Fruit fly (Drosophila melanogaster) whole organism, embryonic: ENCODE results near the gene CG14561.

Experiments
- Abd-B ChIP-seq: fragments of 200-800 bp; sonication (Bioruptor generic); optimal IDR thresholded peaks from 2 replicates; lab custom pipeline; 2018; ENCODE audit warnings: missing biosample characterization, mild to moderate bottlenecking, missing genetic modification characterization, moderate library complexity
- Ada2b ChIP-seq: fragments of 200-800 bp; sonication (Bioruptor generic); IDR thresholded peaks from 2 replicates; pipeline ENCODE4 v1.3.6; 2022; ENCODE audit warnings: missing biosample characterization, missing genetic modification characterization
- CG10209 ChIP-seq: fragments of 200-800 bp; sonication (Bioruptor generic); optimal IDR thresholded peaks from 3 replicates; lab custom pipeline; 2017; ENCODE audit warnings: missing biosample characterization, mild to moderate bottlenecking, missing genetic modification characterization, missing genetic modification reagents
- CG1832 ChIP-seq: fragments of 200-800 bp; sonication (Bioruptor generic); optimal IDR thresholded peaks from 2 replicates; lab custom pipeline; 2017; ENCODE audit warnings: missing biosample characterization, mild to moderate bottlenecking, missing genetic modification characterization, inconsistent platforms
- CG2116 ChIP-seq: fragments of 200-800 bp; sonication (Bioruptor generic); optimal IDR thresholded peaks from 3 replicates; lab custom pipeline; 2018; ENCODE audit warnings: missing biosample characterization, mild to moderate bottlenecking, missing genetic modification characterization
- CG30020 ChIP-seq: fragments of 200-800 bp; optimal IDR thresholded peaks from 2 replicates; lab custom pipeline; 2019; ENCODE audit warnings: missing biosample characterization, mild to moderate bottlenecking, missing genetic modification characterization, moderate library complexity
- CG31224 ChIP-seq: fragments of 200-800 bp; sonication (Bioruptor generic); IDR thresholded peaks from 2 replicates; pipeline ENCODE4 v1.3.6; 2022; ENCODE audit warnings: missing biosample characterization, missing genetic modification characterization
- CG31441 ChIP-seq: fragments of 200-800 bp; sonication (Bioruptor generic); IDR thresholded peaks from 2 replicates; pipeline ENCODE4 v1.3.6; 2022; ENCODE audit warnings: missing biosample characterization, missing genetic modification characterization
- CG32532 ChIP-seq: fragments of 200-800 bp; sonication (Bioruptor generic); IDR thresholded peaks from 2 replicates; pipeline ENCODE4 v1.3.6; 2022; ENCODE audit warnings: missing biosample characterization, missing genetic modification characterization
- CG3281 ChIP-seq: fragments of 200-800 bp; sonication (Bioruptor generic); optimal IDR thresholded peaks from 3 replicates; lab custom pipeline; 2017; ENCODE audit warnings: missing biosample characterization, mild to moderate bottlenecking, missing genetic modification characterization
- CG33213 ChIP-seq: fragments of 200-800 bp; sonication (Bioruptor generic); optimal IDR thresholded peaks from 3 replicates; lab custom pipeline; 2016; ENCODE audit warnings: missing biosample characterization, missing genetic modification characterization
- CG34224 ChIP-seq: fragments of 200-800 bp; sonication (Bioruptor generic); IDR thresholded peaks from 3 replicates; pipeline ENCODE4 v1.3.6; 2022; ENCODE audit warnings: missing biosample characterization, missing genetic modification characterization; ENCODE audit not compliant: partially characterized antibody
- CG34376 ChIP-seq: fragments of 200-800 bp; sonication (Bioruptor generic); optimal IDR thresholded peaks from 2 replicates; lab custom pipeline; 2018; ENCODE audit warnings: missing biosample characterization, mild to moderate bottlenecking, missing genetic modification characterization
- CG42726 ChIP-seq: fragments of 200-800 bp; sonication (Bioruptor generic); IDR thresholded peaks from 2 replicates; pipeline ENCODE4 v1.3.6; 2022; ENCODE audit warnings: missing biosample characterization, missing genetic modification characterization; ENCODE audit not compliant: partially characterized antibody
- CG6791 ChIP-seq: fragments of 200-800 bp; sonication (Bioruptor generic); IDR thresholded peaks from 3 replicates; pipeline ENCODE4 v1.3.6; 2022; ENCODE audit warnings: missing biosample characterization, missing genetic modification characterization; ENCODE audit not compliant: partially characterized antibody
- CG6813 ChIP-seq: fragments of 200-800 bp; sonication (Bioruptor generic); optimal IDR thresholded peaks from 2 replicates; lab custom pipeline; 2017; ENCODE audit warnings: missing biosample characterization, missing genetic modification characterization, mild to moderate bottlenecking, moderate library complexity, missing genetic modification reagents
- CG7963 ChIP-seq: fragments of 200-800 bp; sonication (Bioruptor generic); IDR thresholded peaks from 3 replicates; pipeline ENCODE4 v1.3.6; 2022; ENCODE audit warnings: missing biosample characterization, missing genetic modification characterization; ENCODE audit not compliant: partially characterized antibody
- CG9797 ChIP-seq: fragments of 200-800 bp; sonication (Bioruptor generic); optimal IDR thresholded peaks from 3 replicates; lab custom pipeline; 2018; ENCODE audit warnings: missing biosample characterization, mild to moderate bottlenecking, missing genetic modification characterization
- Dp ChIP-seq: fragments of 200-800 bp; sonication (Bioruptor generic); optimal IDR thresholded peaks from 2 replicates; lab custom pipeline; 2018; ENCODE audit warnings: missing biosample characterization, mild to moderate bottlenecking, missing genetic modification characterization, moderate library complexity
- Elba2 ChIP-seq: fragments of 200-800 bp; sonication (Bioruptor generic); optimal IDR thresholded peaks from 3 replicates; lab custom pipeline; 2016; ENCODE audit warnings: missing biosample characterization, missing genetic modification characterization
- Ets97D ChIP-seq: fragments of 200-800 bp; sonication (Bioruptor generic); optimal IDR thresholded peaks from 3 replicates; lab custom pipeline; 2016; ENCODE audit warnings: missing biosample characterization, missing genetic modification characterization
- Gug ChIP-seq: fragments of 200-800 bp; sonication (Bioruptor generic); IDR thresholded peaks from 4 replicates; pipeline ENCODE4 v1.3.6; 2022; ENCODE audit warnings: missing biosample characterization, missing genetic modification characterization
- Jarid2 ChIP-seq: fragments of 200-800 bp; sonication (Bioruptor generic); optimal IDR thresholded peaks from 3 replicates; lab custom pipeline; 2017; ENCODE audit warnings: mild to moderate bottlenecking, missing biosample characterization, missing genetic modification reagents, missing genetic modification characterization
- Nf-YC ChIP-seq: fragments of 200-800 bp; optimal IDR thresholded peaks from 3 replicates; lab custom pipeline; 2019; ENCODE audit warnings: missing biosample characterization, mild to moderate bottlenecking, missing genetic modification characterization, moderate library complexity
- Opbp ChIP-seq: fragments of 200-800 bp; sonication (Bioruptor generic); IDR thresholded peaks from 3 replicates; pipeline ENCODE4 v1.3.6; 2022; ENCODE audit warnings: missing biosample characterization, missing genetic modification characterization; ENCODE audit not compliant: partially characterized antibody
- YL-1 ChIP-seq: fragments of 200-800 bp; sonication (Bioruptor generic); optimal IDR thresholded peaks from 3 replicates; lab custom pipeline; 2017; ENCODE audit warnings: missing biosample characterization, mild to moderate bottlenecking, missing genetic modification characterization
- az2 ChIP-seq: fragments of 200-800 bp; sonication (Bioruptor generic); optimal IDR thresholded peaks from 3 replicates; lab custom pipeline; 2016; ENCODE audit warnings: missing biosample characterization, missing genetic modification characterization
- danr ChIP-seq: fragments of 200-800 bp; sonication (Bioruptor generic); IDR thresholded peaks from 2 replicates; pipeline ENCODE4 v1.3.6; 2022; ENCODE audit warnings: missing biosample characterization, missing genetic modification characterization
- fu2 ChIP-seq: fragments of 200-800 bp; sonication (Bioruptor generic); optimal IDR thresholded peaks from 2 replicates; lab custom pipeline; 2016; ENCODE audit warnings: missing biosample characterization, missing genetic modification characterization
- gfzf ChIP-seq: fragments of 200-800 bp; sonication (Bioruptor generic); optimal IDR thresholded peaks from 2 replicates; lab custom pipeline; 2016; ENCODE audit warnings: missing biosample characterization, mild to moderate bottlenecking, missing genetic modification characterization, moderate library complexity
- grau ChIP-seq: fragments of 200-800 bp; optimal IDR thresholded peaks from 3 replicates; lab custom pipeline; 2019; ENCODE audit warnings: missing biosample characterization, mild to moderate bottlenecking, missing genetic modification characterization, moderate library complexity
- h ChIP-seq: fragments of >200 bp; optimal IDR thresholded peaks from 2 replicates; lab custom pipeline; 2017
- hbn ChIP-seq: fragments of 200-800 bp; sonication (Bioruptor generic); IDR thresholded peaks from 2 replicates; pipeline ENCODE4 v1.3.6; 2022; ENCODE audit warnings: missing biosample characterization, missing genetic modification characterization; ENCODE audit not compliant: partially characterized antibody
- insv ChIP-seq, 2 experiments: fragments of 200-800 bp; sonication (Bioruptor generic); optimal IDR thresholded peaks; 3 replicates each; lab custom pipeline; 2016 to 2018; ENCODE audit warnings: missing biosample characterization in 2 of 2, missing genetic modification characterization in 2 of 2
- knrl ChIP-seq: fragments of 200-800 bp; sonication (Bioruptor generic); IDR thresholded peaks from 3 replicates; pipeline ENCODE4 v1.3.6; 2022; ENCODE audit warnings: missing biosample characterization, missing genetic modification characterization; ENCODE audit not compliant: partially characterized antibody
- lbe ChIP-seq: fragments of 200-800 bp; sonication (Bioruptor generic); optimal IDR thresholded peaks from 2 replicates; lab custom pipeline; 2016; ENCODE audit warnings: missing biosample characterization, mild to moderate bottlenecking, missing genetic modification characterization
- lilli ChIP-seq: fragments of 200-800 bp; sonication (Bioruptor generic); optimal IDR thresholded peaks from 3 replicates; lab custom pipeline; 2016; ENCODE audit warnings: missing biosample characterization, missing genetic modification characterization
- mld ChIP-seq: fragments of 200-800 bp; sonication (Bioruptor generic); IDR thresholded peaks from 3 replicates; pipeline ENCODE4 v1.3.6; 2022; ENCODE audit warnings: missing biosample characterization, missing genetic modification characterization; ENCODE audit not compliant: partially characterized antibody
- pnt ChIP-seq: fragments of 200-800 bp; sonication (Bioruptor generic); optimal IDR thresholded peaks from 3 replicates; lab custom pipeline; 2016; ENCODE audit warnings: missing biosample characterization, missing genetic modification characterization
- pros ChIP-seq: fragments of 200-800 bp; sonication (Bioruptor generic); optimal IDR thresholded peaks from 3 replicates; lab custom pipeline; 2019; ENCODE audit warnings: missing biosample characterization, mild to moderate bottlenecking, missing genetic modification characterization, moderate library complexity
- pzg ChIP-seq: fragments of 200-800 bp; sonication (Bioruptor generic); optimal IDR thresholded peaks from 3 replicates; lab custom pipeline; 2018; ENCODE audit warnings: missing biosample characterization, mild to moderate bottlenecking, missing genetic modification characterization, moderate library complexity
- row ChIP-seq: fragments of 200-800 bp; sonication (Bioruptor generic); IDR thresholded peaks from 3 replicates; pipeline ENCODE4 v1.3.6; 2022; ENCODE audit warnings: missing biosample characterization, missing genetic modification characterization
- ssp ChIP-seq: fragments of 200-800 bp; sonication (Bioruptor generic); IDR thresholded peaks from 2 replicates; pipeline ENCODE4 v1.3.6; 2022; ENCODE audit warnings: missing biosample characterization, missing genetic modification characterization
- sug ChIP-seq: fragments of 200-800 bp; optimal IDR thresholded peaks from 2 replicates; lab custom pipeline; 2019; ENCODE audit warnings: missing biosample characterization, mild to moderate bottlenecking, missing genetic modification characterization, moderate library complexity
- trh ChIP-seq: fragments of 200-800 bp; sonication (Bioruptor generic); optimal IDR thresholded peaks from 2 replicates; lab custom pipeline; 2016; ENCODE audit warnings: missing biosample characterization, missing genetic modification characterization
- twi ChIP-seq: fragments of 200-800 bp; optimal IDR thresholded peaks from 2 replicates; lab custom pipeline; 2019; ENCODE audit warnings: missing biosample characterization, mild to moderate bottlenecking, missing genetic modification characterization, moderate library complexity
- usp ChIP-seq: fragments of >200 bp; optimal IDR thresholded peaks from 2 replicates; lab custom pipeline; 2017; ENCODE audit warnings: missing biosample characterization, missing genetic modification characterization
- z ChIP-seq: fragments of 200-800 bp; sonication (Bioruptor generic); IDR thresholded peaks from 3 replicates; pipeline ENCODE4 v1.3.6; 2022; ENCODE audit warnings: missing biosample characterization, missing genetic modification characterization
- zen ChIP-seq: fragments of 200-800 bp; sonication (Bioruptor generic); optimal IDR thresholded peaks from 3 replicates; lab custom pipeline; 2018; ENCODE audit warnings: missing biosample characterization, mild to moderate bottlenecking, missing genetic modification characterization, moderate library complexity

The CG14561 gene

DNA sequence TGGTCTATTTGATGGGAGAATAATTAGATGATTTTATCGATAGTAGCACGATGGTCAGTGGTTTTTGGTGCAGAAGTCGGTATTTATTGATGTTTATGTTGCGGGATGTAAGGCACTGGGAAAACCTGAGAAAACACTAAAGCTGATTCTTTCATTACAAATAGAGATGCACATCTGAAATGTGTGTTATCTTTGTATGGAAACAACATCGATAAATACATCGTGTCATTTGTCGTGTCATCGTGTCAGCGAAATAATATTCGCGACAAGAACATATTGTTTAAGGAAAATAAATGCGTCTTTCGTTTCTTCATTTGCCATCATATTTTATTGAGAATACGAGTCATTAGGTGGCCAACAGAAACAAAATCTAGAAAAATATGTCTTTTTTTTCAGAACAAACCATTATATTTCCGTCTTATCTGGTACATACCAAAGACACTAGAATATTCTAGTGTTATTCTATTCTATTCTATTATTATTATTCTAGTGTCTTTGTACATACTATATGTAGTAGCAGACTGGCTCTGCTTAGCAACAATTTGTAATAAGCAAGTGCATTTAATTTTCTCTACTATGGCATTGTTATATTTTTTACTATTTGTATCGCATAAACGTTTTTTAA, 8.8 kb downstream of the CG14561 start, which contains the start of gene CG7133:
CG7133 (minus strand) TSS at position 177 of the 625 bp plus-strand sequence.
- no peak for TF ChIP-seq Abd-B (GFP tag; lab: Kevin White, UChicago)
- TF ChIP-seq z (GFP tag; lab: Robert Waterston, UW) = no peak
- TF ChIP-seq lbe = peak; percentile 2
- TF ChIP-seq CG32532 (GFP tag; lab: Robert Waterston, UW) = peak; percentile 6; the same call in 1 of the 2 replicates
- TF ChIP-seq Ada2b = no peak
- no peak for TF ChIP-seq danr (GFP tag; lab: Robert Waterston, UW)
- TF ChIP-seq CG42726 (GFP tag; lab: Robert Waterston, UW) = peak; percentile 82; the same call in 1 of the 2 replicates
- no peak for TF ChIP-seq twi
- peak; percentile 78 for TF ChIP-seq CG7963
- no peak for TF ChIP-seq az2
- peak; percentile 88 for TF ChIP-seq CG6791 (GFP tag; lab: Robert Waterston, UW)
- peak; percentile 48 for TF ChIP-seq CG9797
- peak; percentile 43 for TF ChIP-seq CG2116
- peak; percentile 88 for TF ChIP-seq Opbp (GFP tag; lab: Robert Waterston, UW)
- no peak for TF ChIP-seq CG10209
- no peak for TF ChIP-seq insv (GFP tag; optimal IDR thresholded peaks at IDR 0.05; lab: Kevin White, UChicago)
- TF ChIP-seq Ets97D (GFP tag; lab: Kevin White, UChicago) = peak; percentile 77
- no peak for TF ChIP-seq CG31224
- TF ChIP-seq CG30020 = peak; percentile 66
- peak; percentile 19; the same call in 1 of the 4 replicates for TF ChIP-seq Gug (GFP tag; lab: Robert Waterston, UW)
- TF ChIP-seq pzg (GFP tag; lab: Kevin White, UChicago) = peak; percentile 56
- peak; percentile 56 for TF ChIP-seq gfzf (GFP tag; lab: Kevin White, UChicago)
- peak; percentile 35 for TF ChIP-seq CG34376 (GFP tag; lab: Kevin White, UChicago)
- no peak for TF ChIP-seq fu2 (GFP tag; lab: Kevin White, UChicago)
- no peak for TF ChIP-seq pnt (GFP tag; lab: Kevin White, UChicago)
- no peak for TF ChIP-seq h (lab: Kevin White, UChicago)
- no peak for TF ChIP-seq CG33213 (GFP tag; lab: Kevin White, UChicago)
- no peak for TF ChIP-seq ssp (GFP tag; lab: Robert Waterston, UW)
- no peak for TF ChIP-seq CG3281
- TF ChIP-seq CG1832 = no peak
- peak; percentile 68 for TF ChIP-seq row (GFP tag; lab: Robert Waterston, UW)
- TF ChIP-seq usp = no peak
- TF ChIP-seq grau (tag; lab: Kevin White, UChicago) = peak; percentile 8
- TF ChIP-seq CG6813 (GFP tag; lab: Kevin White, UChicago) = no peak
- TF ChIP-seq CG31441 (GFP tag; lab: Robert Waterston, UW) = no peak
- TF ChIP-seq mld (GFP tag; lab: Robert Waterston, UW) = peak; percentile 79
- peak; percentile 85 for TF ChIP-seq hbn (GFP tag; lab: Robert Waterston, UW)
- peak; percentile 20 for TF ChIP-seq Dp (GFP tag; lab: Kevin White, UChicago)
- TF ChIP-seq Elba2 = peak; percentile 89
- peak; percentile 60 for TF ChIP-seq zen (tag; lab: Kevin White, UChicago)
- peak; percentile 22 for TF ChIP-seq lilli (GFP tag; lab: Kevin White, UChicago)
- TF ChIP-seq Jarid2 (GFP tag; lab: Kevin White, UChicago) = no peak
- peak; percentile 4 for TF ChIP-seq sug (tag; lab: Kevin White, UChicago)
- peak; percentile 37 for TF ChIP-seq YL-1 (GFP tag; lab: Kevin White, UChicago)
- peak; percentile 90 for TF ChIP-seq knrl
- TF ChIP-seq trh (GFP tag; lab: Kevin White, UChicago) = peak; percentile 1
- no peak for TF ChIP-seq pros (GFP tag; lab: Kevin White, UChicago)
- peak; percentile 84 for TF ChIP-seq CG34224 (GFP tag; lab: Robert Waterston, UW)
- TF ChIP-seq Nf-YC (tag; lab: Kevin White, UChicago) = peak; percentile 18
